Fruit fly (Drosophila melanogaster) whole organism, adult: ENCODE data around the gene CG6664.

Source experiments
- CG14711 ChIP-seq: fragments of 200-800 bp; sonication (Bioruptor generic); optimal IDR thresholded peaks from 2 replicates; lab custom pipeline; 2018; ENCODE audit warnings: missing biosample characterization, mild to moderate bottlenecking, missing genetic modification characterization, moderate library complexity
- CG1620 ChIP-seq: fragments of 200-800 bp; sonication (Bioruptor generic); optimal IDR thresholded peaks from 2 replicates; lab custom pipeline; 2016; ENCODE audit warnings: missing biosample characterization, missing genetic modification characterization
- CG5204 ChIP-seq: fragments of 200-800 bp; sonication (Bioruptor generic); optimal IDR thresholded peaks from 2 replicates; lab custom pipeline; 2016; ENCODE audit warnings: missing biosample characterization, missing genetic modification characterization
- CG7101 ChIP-seq: fragments of 200-800 bp; sonication (Bioruptor generic); optimal IDR thresholded peaks from 2 replicates; lab custom pipeline; 2018; ENCODE audit warnings: missing biosample characterization, mild to moderate bottlenecking, missing genetic modification characterization, moderate library complexity
- Crg-1 ChIP-seq: fragments of 200-800 bp; sonication (Bioruptor generic); optimal IDR thresholded peaks from 2 replicates; lab custom pipeline; 2016; ENCODE audit warnings: missing biosample characterization, missing genetic modification characterization
- kay ChIP-seq: fragments of 200-800 bp; sonication (Bioruptor generic); peaks from one replicate; lab custom pipeline; 2016; ENCODE audit warnings: missing biosample characterization, missing genetic modification characterization, borderline replicate concordance

- TF ChIP-seq CG14711 (tag; lab: Kevin White, UChicago) (no peak), kay (GFP tag; lab: Kevin White, UChicago) (peak; percentile 88), Crg-1 (GFP tag; lab: Kevin White, UChicago) (no peak), CG5204 (no peak), CG7101 (tag; lab: Kevin White, UChicago) (no peak), CG1620 (no peak)
Measured at dm6 chr3L:17007496-17007895, 8.5 kb downstream of the CG6664 start.
